Worm (Caenorhabditis elegans) whole organism, L1 larva: ENCODE data around the gene sma-1.
A peak's percentile ranks its signal among the peaks of the same experiment; 100 is the strongest.

Experiments used
- C04F5.9 ChIP-seq: sonication (generic microtip); optimal IDR thresholded peaks from 2 replicates; lab custom pipeline; 2016; ENCODE audit warnings: missing genetic modification characterization, missing compliant biosample characterization
- C16A3.4 ChIP-seq: fragments of 150-350 bp; optimal IDR thresholded peaks from 2 replicates; lab custom pipeline; 2014; ENCODE audit warnings: missing biosample characterization, missing genetic modification characterization
- F16B12.6 ChIP-seq: fragments of 150-350 bp; optimal IDR thresholded peaks from 2 replicates; lab custom pipeline; 2014; ENCODE audit warnings: missing biosample characterization, missing genetic modification characterization
- Y116A8C.19 ChIP-seq: sonication (generic microtip); optimal IDR thresholded peaks from 2 replicates; lab custom pipeline; 2016; ENCODE audit warnings: missing compliant biosample characterization, missing genetic modification characterization, borderline replicate concordance
- alr-1 ChIP-seq: fragments of 200-800 bp; sonication (Bioruptor generic); optimal IDR thresholded peaks from 2 replicates; lab custom pipeline; 2018; ENCODE audit warnings: borderline replicate concordance, mild to moderate bottlenecking, missing genetic modification characterization, missing compliant biosample characterization
- ceh-63 ChIP-seq: fragments of 200-800 bp; sonication (Bioruptor generic); optimal IDR thresholded peaks from 2 replicates; lab custom pipeline; 2018; ENCODE audit warnings: mild to moderate bottlenecking, missing genetic modification characterization, missing compliant biosample characterization
- ceh-8 ChIP-seq: fragments of 200-800 bp; sonication (Bioruptor generic); optimal IDR thresholded peaks from 2 replicates; lab custom pipeline; 2018; ENCODE audit warnings: mild to moderate bottlenecking, missing genetic modification characterization, moderate library complexity, missing compliant biosample characterization
- ces-1 ChIP-seq: fragments of 150-350 bp; optimal IDR thresholded peaks from 2 replicates; lab custom pipeline; 2014; ENCODE audit warnings: missing biosample characterization, missing genetic modification reagents, missing genetic modification characterization
- dpl-1 ChIP-seq, 3 experiments: fragments of 150-350 bp in 2 of 3; sonication (generic microtip) in 1 of 3; optimal IDR thresholded peaks; 2 replicates each; lab custom pipeline; 2014 to 2017; ENCODE audit warnings: missing biosample characterization in 3 of 3, missing genetic modification characterization in 3 of 3, missing genetic modification reagents in 3 of 3
- egl-27 ChIP-seq, 2 experiments: fragments of 150-350 bp in 1 of 2; sonication (generic microtip); optimal IDR thresholded peaks; 3 replicates each; lab custom pipeline; 2017 to 2018; ENCODE audit warnings: missing biosample characterization in 2 of 2, missing genetic modification characterization in 2 of 2, missing genetic modification reagents in 2 of 2
- hlh-17 ChIP-seq: fragments of 200-800 bp; sonication (Bioruptor generic); optimal IDR thresholded peaks from 2 replicates; lab custom pipeline; 2018; ENCODE audit warnings: missing genetic modification characterization, mild to moderate bottlenecking, missing compliant biosample characterization, moderate library complexity, borderline replicate concordance
- hlh-4 ChIP-seq: sonication (generic microtip); optimal IDR thresholded peaks from 2 replicates; lab custom pipeline; 2016; ENCODE audit warnings: mild to moderate bottlenecking, missing genetic modification characterization, missing compliant biosample characterization
- irx-1 ChIP-seq: sonication (generic microtip); optimal IDR thresholded peaks from 2 replicates; lab custom pipeline; 2016; ENCODE audit warnings: missing genetic modification characterization, missing compliant biosample characterization
- jun-1 ChIP-seq: fragments of 150-350 bp; optimal IDR thresholded peaks from 2 replicates; lab custom pipeline; 2014; ENCODE audit warnings: missing biosample characterization, missing genetic modification reagents, missing genetic modification characterization
- lin-13 ChIP-seq: fragments of 150-350 bp; optimal IDR thresholded peaks from 2 replicates; lab custom pipeline; 2014; ENCODE audit warnings: missing biosample characterization, missing genetic modification reagents, missing genetic modification characterization
- lin-14 ChIP-seq: fragments of 200-800 bp; sonication (Bioruptor generic); optimal IDR thresholded peaks from 2 replicates; lab custom pipeline; 2018; ENCODE audit warnings: mild to moderate bottlenecking, missing genetic modification characterization, moderate library complexity, missing compliant biosample characterization
- lin-35 ChIP-seq, 2 experiments: fragments of 150-350 bp; optimal IDR thresholded peaks; 2 replicates each; lab custom pipeline; 2014; ENCODE audit warnings: missing biosample characterization in 2 of 2, missing genetic modification characterization in 2 of 2, missing genetic modification reagents in 2 of 2
- lsy-2 ChIP-seq, 2 experiments: fragments of 150-350 bp; optimal IDR thresholded peaks; 2 replicates each; lab custom pipeline; 2014; ENCODE audit warnings: missing biosample characterization in 2 of 2, missing genetic modification characterization in 2 of 2
- mef-2 ChIP-seq: fragments of 150-350 bp; optimal IDR thresholded peaks from 2 replicates; lab custom pipeline; 2014; ENCODE audit warnings: missing biosample characterization, missing genetic modification characterization
- nhr-237 ChIP-seq: fragments of 150-350 bp; optimal IDR thresholded peaks from 2 replicates; lab custom pipeline; 2014; ENCODE audit warnings: missing biosample characterization, missing genetic modification characterization
- nhr-28 ChIP-seq: fragments of 150-350 bp; optimal IDR thresholded peaks from 2 replicates; lab custom pipeline; 2014; ENCODE audit warnings: missing biosample characterization, missing genetic modification characterization
- nhr-47 ChIP-seq: sonication (generic microtip); optimal IDR thresholded peaks from 2 replicates; lab custom pipeline; 2016; ENCODE audit warnings: mild to moderate bottlenecking, missing genetic modification characterization, moderate library complexity, missing compliant biosample characterization
- nhr-76 ChIP-seq: sonication (generic microtip); optimal IDR thresholded peaks from 2 replicates; lab custom pipeline; 2017; ENCODE audit warnings: missing biosample characterization, missing genetic modification characterization
- nhr-77 ChIP-seq: fragments of 150-350 bp; optimal IDR thresholded peaks from 2 replicates; lab custom pipeline; 2014; ENCODE audit warnings: missing biosample characterization, missing genetic modification characterization
- nhr-85 ChIP-seq: sonication (generic microtip); peaks from one replicate; lab custom pipeline; 2016; ENCODE audit warnings: missing genetic modification characterization, inconsistent platforms, missing compliant biosample characterization
- pqm-1 ChIP-seq: sonication (generic microtip); optimal IDR thresholded peaks from 3 replicates; lab custom pipeline; 2017; ENCODE audit warnings: missing biosample characterization, missing genetic modification characterization
- skn-1 ChIP-seq: fragments of 150-350 bp; optimal IDR thresholded peaks from 2 replicates; lab custom pipeline; 2014; ENCODE audit warnings: missing biosample characterization, missing genetic modification characterization
- snpc-4 ChIP-seq: fragments of 150-350 bp; optimal IDR thresholded peaks from 2 replicates; lab custom pipeline; 2014; ENCODE audit warnings: missing biosample characterization, missing genetic modification characterization
- snu-23 ChIP-seq: sonication (generic microtip); optimal IDR thresholded peaks from 2 replicates; lab custom pipeline; 2016; ENCODE audit warnings: missing genetic modification characterization, missing compliant biosample characterization
- sptf-1 ChIP-seq: fragments of 150-350 bp; optimal IDR thresholded peaks from 2 replicates; lab custom pipeline; 2014; ENCODE audit warnings: missing biosample characterization, missing genetic modification characterization
- sup-37 ChIP-seq: fragments of 200-800 bp; sonication (Bioruptor generic); optimal IDR thresholded peaks from 2 replicates; lab custom pipeline; 2018; ENCODE audit warnings: mild to moderate bottlenecking, missing genetic modification characterization, missing compliant biosample characterization
- swsn-7 ChIP-seq: sonication (generic microtip); optimal IDR thresholded peaks from 2 replicates; lab custom pipeline; 2016; ENCODE audit warnings: missing genetic modification characterization, missing compliant biosample characterization
- tbx-2 ChIP-seq: sonication (generic microtip); optimal IDR thresholded peaks from 2 replicates; lab custom pipeline; 2016; ENCODE audit warnings: missing genetic modification characterization, missing compliant biosample characterization
- unc-130 ChIP-seq: fragments of 150-350 bp; optimal IDR thresholded peaks from 2 replicates; lab custom pipeline; 2017; ENCODE audit warnings: missing biosample characterization, missing genetic modification characterization, inconsistent platforms
- unc-62 ChIP-seq: fragments of 150-350 bp; optimal IDR thresholded peaks from 2 replicates; lab custom pipeline; 2014; ENCODE audit warnings: missing biosample characterization, missing genetic modification reagents, missing genetic modification characterization
- xbp-1 ChIP-seq: sonication (generic microtip); optimal IDR thresholded peaks from 2 replicates; lab custom pipeline; 2016; ENCODE audit warnings: missing genetic modification characterization, missing compliant biosample characterization
- zip-4 ChIP-seq: fragments of 200-800 bp; sonication (Bioruptor generic); optimal IDR thresholded peaks from 2 replicates; lab custom pipeline; 2018; ENCODE audit warnings: mild to moderate bottlenecking, missing genetic modification characterization, moderate library complexity, missing compliant biosample characterization
- ztf-4 ChIP-seq: fragments of 150-350 bp; optimal IDR thresholded peaks from 2 replicates; lab custom pipeline; 2014; ENCODE audit warnings: missing biosample characterization, missing genetic modification characterization

The sma-1 gene

ce11 chrV:11943737-11944136, 44.5 kb downstream of the sma-1 start:
- TF ChIP-seq nhr-85 (tag; lab: Kevin White, UChicago), result no peak
- TF ChIP-seq snpc-4 (tag; lab: Kevin White, UChicago), result no peak
- no peak for TF ChIP-seq nhr-77
- no peak for TF ChIP-seq pqm-1 (tag; lab: Kevin White, UChicago)
- no peak for TF ChIP-seq F16B12.6 (tag; lab: Kevin White, UChicago)
- no peak for TF ChIP-seq mef-2 (tag; lab: Kevin White, UChicago)
- TF ChIP-seq dpl-1 (GFP tag; optimal IDR thresholded peaks at IDR 0.05; lab: Kevin White, UChicago), result no peak
- no peak for TF ChIP-seq jun-1 (tag; lab: Kevin White, UChicago)
- TF ChIP-seq zip-4 (GFP tag; lab: Kevin White, UChicago), result no peak
- TF ChIP-seq xbp-1, result no peak
- TF ChIP-seq nhr-47 (tag; lab: Kevin White, UChicago), result no peak
- TF ChIP-seq ztf-4, result no peak
- no peak for TF ChIP-seq C04F5.9 (tag; lab: Kevin White, UChicago)
- TF ChIP-seq lin-14 (GFP tag; lab: Kevin White, UChicago), result no peak
- TF ChIP-seq hlh-4 (tag; lab: Kevin White, UChicago), result no peak
- no peak for TF ChIP-seq egl-27 (tag; optimal IDR thresholded peaks at IDR 0.05; lab: Kevin White, UChicago)
- no peak for TF ChIP-seq sup-37 (GFP tag; lab: Kevin White, UChicago)
- no peak for TF ChIP-seq tbx-2
- TF ChIP-seq unc-62 (GFP tag; lab: Kevin White, UChicago), result no peak
- no peak for TF ChIP-seq Y116A8C.19 (tag; lab: Kevin White, UChicago)

- no peak for TF ChIP-seq C04F5.9 (tag; lab: Kevin White, UChicago)
- no peak for TF ChIP-seq xbp-1
- TF ChIP-seq nhr-76, result no peak
- TF ChIP-seq alr-1 (tag; lab: Kevin White, UChicago), result no peak
- no peak for TF ChIP-seq jun-1 (tag; lab: Kevin White, UChicago)
- no peak for TF ChIP-seq hlh-4 (tag; lab: Kevin White, UChicago)
- TF ChIP-seq lin-35 (GFP tag; optimal IDR thresholded peaks at IDR 0.05; lab: Kevin White, UChicago), result no peak
- TF ChIP-seq irx-1 (tag; lab: Kevin White, UChicago), result no peak
- TF ChIP-seq skn-1, result no peak
- TF ChIP-seq nhr-28 (tag; lab: Kevin White, UChicago), result no peak
Measured at ce11 chrV:11945429-11945828, 46.2 kb downstream of the sma-1 start.

DNA sequence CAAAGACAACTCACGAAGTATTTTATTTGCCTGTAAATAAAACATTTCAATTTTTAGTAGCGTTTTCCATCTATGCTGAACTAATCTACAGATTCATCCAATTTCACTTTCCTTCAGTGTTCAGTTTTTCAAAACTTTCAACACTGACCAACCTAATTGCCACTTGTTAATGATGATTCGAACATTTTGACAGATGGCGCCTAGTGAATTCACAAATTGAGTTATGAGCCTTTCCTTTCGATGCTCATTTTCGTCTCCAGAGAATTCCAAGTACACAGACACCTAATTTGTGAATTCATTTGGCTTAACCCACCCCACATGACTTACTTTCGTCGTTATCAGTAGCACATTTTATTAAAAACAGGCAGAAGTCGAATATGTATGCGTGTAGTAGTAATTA, 47.6 kb downstream of the sma-1 start:
- TF ChIP-seq lin-13, result no peak
- peak; percentile 12 for TF ChIP-seq ceh-8 (GFP tag; lab: Kevin White, UChicago)
- TF ChIP-seq ceh-63 (GFP tag; lab: Kevin White, UChicago), result no peak

DNA sequence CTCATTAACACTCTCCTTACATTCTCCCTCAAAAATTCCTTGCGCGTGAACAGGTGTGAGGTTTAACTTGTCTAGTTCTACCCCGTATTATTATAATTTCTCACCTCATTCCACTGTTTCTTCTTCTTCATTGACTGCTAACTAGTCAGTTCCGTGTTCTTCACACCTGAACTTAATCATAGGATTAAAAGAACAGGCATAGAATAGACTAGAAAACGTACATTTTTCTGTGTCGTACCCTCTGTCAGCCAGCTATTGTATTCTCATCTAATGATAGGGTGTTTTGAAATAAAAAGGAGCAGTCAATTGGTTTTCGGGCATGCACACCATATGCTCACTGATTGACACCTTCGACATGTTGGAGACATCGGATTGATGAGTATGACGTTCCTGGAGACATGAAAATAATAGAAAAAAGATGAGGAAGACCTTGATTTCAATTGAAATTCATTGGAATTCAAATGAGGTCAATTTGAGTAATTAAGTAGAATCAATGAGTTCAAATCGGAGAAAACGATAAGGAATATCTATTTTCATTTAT, 48.2 kb downstream of the sma-1 start:
- TF ChIP-seq snu-23 (GFP tag; lab: Kevin White, UChicago) (no peak), hlh-17 (GFP tag; lab: Kevin White, UChicago) (no peak), ceh-63 (GFP tag; lab: Kevin White, UChicago) (no peak), nhr-237 (tag; lab: Kevin White, UChicago) (no peak), unc-130 (tag; lab: Kevin White, UChicago) (no peak), C16A3.4 (tag; lab: Kevin White, UChicago) (no peak), lsy-2 (tag; optimal IDR thresholded peaks at IDR 0.05; lab: Kevin White, UChicago) (no peak), ces-1 (GFP tag; lab: Kevin White, UChicago) (no peak), swsn-7 (tag; lab: Kevin White, UChicago) (no peak), alr-1 (tag; lab: Kevin White, UChicago) (no peak), Y116A8C.19 (tag; lab: Kevin White, UChicago) (no peak), ztf-4 (no peak), sptf-1 (tag; lab: Kevin White, UChicago) (no peak), skn-1 (no peak)
